Fruit fly (Drosophila melanogaster): ENCODE measurements around the gene CG15385.

CG15385 gene

dm6 chr2L:2197475-2198118 lies 14.8 kb downstream of the CG15385 start, which contains the start of gene COX7AL2 (continued):
- no peak for TF ChIP-seq Blimp-1 (GFP tag; optimal IDR thresholded peaks at IDR 0.05)
- no peak for TF ChIP-seq GATAe (GFP tag; conservative IDR thresholded peaks at IDR 0.05)
- TF ChIP-seq Opbp (GFP tag; IDR thresholded peaks at IDR 0.05; ENCODE audit: partially characterized antibody): no peak
- no peak for TF ChIP-seq scrt (GFP tag; optimal IDR thresholded peaks at IDR 0.05)
- TF ChIP-seq CG17385 (GFP tag; optimal IDR thresholded peaks at IDR 0.05): peak; percentile 95
- no peak for TF ChIP-seq eyg (GFP tag; optimal IDR thresholded peaks at IDR 0.05)
- TF ChIP-seq salm (tag; optimal IDR thresholded peaks at IDR 0.05): no peak
- no peak for TF ChIP-seq Adf1 (GFP tag; IDR thresholded peaks at IDR 0.05)
- peak; percentile 22 for TF ChIP-seq CG10209 (GFP tag; optimal IDR thresholded peaks at IDR 0.05)
- TF ChIP-seq Vsx1 (GFP tag; optimal IDR thresholded peaks at IDR 0.05): peak; percentile 91
- TF ChIP-seq wdn (GFP tag; IDR thresholded peaks at IDR 0.05): no peak
- TF ChIP-seq CG10431 (GFP tag; optimal IDR thresholded peaks at IDR 0.05): peak; percentile 35
- TF ChIP-seq CG34376 (GFP tag; optimal IDR thresholded peaks at IDR 0.05): no peak
- TF ChIP-seq fd64A (GFP tag; optimal IDR thresholded peaks at IDR 0.05): no peak
- no peak for TF ChIP-seq cas (GFP tag; IDR thresholded peaks at IDR 0.05)
- no peak for TF ChIP-seq CG18011 (GFP tag; optimal IDR thresholded peaks at IDR 0.05)
- TF ChIP-seq az2 (GFP tag; optimal IDR thresholded peaks at IDR 0.05): no peak
- no peak for TF ChIP-seq CG7987 (GFP tag; optimal IDR thresholded peaks at IDR 0.05)
- TF ChIP-seq sens (GFP tag): peak; percentile 22
- no peak for TF ChIP-seq Oaz (GFP tag; IDR thresholded peaks at IDR 0.05)
- no peak for TF ChIP-seq her (GFP tag; optimal IDR thresholded peaks at IDR 0.05)
- TF ChIP-seq CG18476 (GFP tag; optimal IDR thresholded peaks at IDR 0.05): no peak
- peak; percentile 64 for TF ChIP-seq CG1832 (GFP tag; optimal IDR thresholded peaks at IDR 0.05)
- TF ChIP-seq CG2875 (GFP tag; optimal IDR thresholded peaks at IDR 0.05): no peak
- TF ChIP-seq fd96Cb (tag; optimal IDR thresholded peaks at IDR 0.05): no peak
- peak; percentile 14 for TF ChIP-seq Nf-YB (GFP tag; optimal IDR thresholded peaks at IDR 0.05)
- TF ChIP-seq CG17829 (tag; optimal IDR thresholded peaks at IDR 0.05): no peak
- no peak for TF ChIP-seq CG4730 (GFP tag; IDR thresholded peaks at IDR 0.05)
- TF ChIP-seq CG15514 (GFP tag; optimal IDR thresholded peaks at IDR 0.05): peak; percentile 19
- peak; percentile 24 for TF ChIP-seq CG13775 (GFP tag; optimal IDR thresholded peaks at IDR 0.05)
- TF ChIP-seq CG43689 (GFP tag; IDR thresholded peaks at IDR 0.05): no peak
- no peak for TF ChIP-seq fru (optimal IDR thresholded peaks at IDR 0.05)
- no peak for TF ChIP-seq hth (optimal IDR thresholded peaks at IDR 0.05)
- no peak for TF ChIP-seq kni (GFP tag; optimal IDR thresholded peaks at IDR 0.05)
- TF ChIP-seq E2f2 (GFP tag; IDR thresholded peaks at IDR 0.05): no peak
- TF ChIP-seq BtbVII (GFP tag; optimal IDR thresholded peaks at IDR 0.05): no peak
- no peak for TF ChIP-seq bbx (GFP tag; IDR thresholded peaks at IDR 0.05; ENCODE audit: partially characterized antibody)
- no peak for TF ChIP-seq CG8765 (GFP tag; IDR thresholded peaks at IDR 0.05)
- TF ChIP-seq Chrac-16 (GFP tag; optimal IDR thresholded peaks at IDR 0.05): peak; percentile 15
- TF ChIP-seq abd-A (tag; optimal IDR thresholded peaks at IDR 0.05): no peak
- no peak for TF ChIP-seq CG9817 (tag; optimal IDR thresholded peaks at IDR 0.05)
- no peak for TF ChIP-seq Optix (GFP tag; IDR thresholded peaks at IDR 0.05)
- TF ChIP-seq CG15696 (tag; optimal IDR thresholded peaks at IDR 0.05): no peak
- TF ChIP-seq E2f1 (GFP tag; IDR thresholded peaks at IDR 0.05): no peak
- TF ChIP-seq CG15269 (tag; optimal IDR thresholded peaks at IDR 0.05): no peak
- TF ChIP-seq CG4617 (GFP tag; optimal IDR thresholded peaks at IDR 0.05; ENCODE audit: borderline replicate concordance): no peak
- no peak for TF ChIP-seq btn (GFP tag; optimal IDR thresholded peaks at IDR 0.05)
- no peak for TF ChIP-seq pnt (GFP tag; optimal IDR thresholded peaks at IDR 0.05)
- TF ChIP-seq CG6254 (GFP tag; optimal IDR thresholded peaks at IDR 0.05): no peak
- TF ChIP-seq CG30020 (tag; optimal IDR thresholded peaks at IDR 0.05): no peak
- TF ChIP-seq CG9876 (GFP tag; optimal IDR thresholded peaks at IDR 0.05): no peak
